Worm (Caenorhabditis elegans) whole organism, L1 larva: ENCODE results near the gene ZK1127.13.
A peak's percentile ranks its signal among the peaks of the same experiment; 100 is the strongest.

Source experiments
- C04F5.9 ChIP-seq: sonication (generic microtip); optimal IDR thresholded peaks from 2 replicates; lab custom pipeline; 2016; ENCODE audit warnings: missing genetic modification characterization, missing compliant biosample characterization
- C16A3.4 ChIP-seq: fragments of 150-350 bp; optimal IDR thresholded peaks from 2 replicates; lab custom pipeline; 2014; ENCODE audit warnings: missing biosample characterization, missing genetic modification characterization
- C34B4.2 ChIP-seq: sonication (generic microtip); optimal IDR thresholded peaks from 2 replicates; lab custom pipeline; 2017; ENCODE audit warnings: mild to moderate bottlenecking, missing genetic modification characterization, missing compliant biosample characterization
- F16B12.6 ChIP-seq: fragments of 150-350 bp; optimal IDR thresholded peaks from 2 replicates; lab custom pipeline; 2014; ENCODE audit warnings: missing biosample characterization, missing genetic modification characterization
- aha-1 ChIP-seq: fragments of 150-350 bp; optimal IDR thresholded peaks from 2 replicates; lab custom pipeline; 2014; ENCODE audit warnings: missing biosample characterization, missing genetic modification characterization
- alr-1 ChIP-seq: fragments of 200-800 bp; sonication (Bioruptor generic); optimal IDR thresholded peaks from 2 replicates; lab custom pipeline; 2018; ENCODE audit warnings: borderline replicate concordance, mild to moderate bottlenecking, missing genetic modification characterization, missing compliant biosample characterization
- blmp-1 ChIP-seq: fragments of 150-350 bp; optimal IDR thresholded peaks from 2 replicates; lab custom pipeline; 2014; ENCODE audit warnings: missing biosample characterization, missing genetic modification characterization
- ceh-8 ChIP-seq: fragments of 200-800 bp; sonication (Bioruptor generic); optimal IDR thresholded peaks from 2 replicates; lab custom pipeline; 2018; ENCODE audit warnings: mild to moderate bottlenecking, missing genetic modification characterization, moderate library complexity, missing compliant biosample characterization
- ceh-82 ChIP-seq, 3 experiments: fragments of 150-350 bp in 1 of 3; sonication (generic microtip) in 2 of 3; optimal IDR thresholded peaks; 2 replicates each; lab custom pipeline; 2014 to 2017; ENCODE audit warnings: missing biosample characterization in 3 of 3, missing genetic modification characterization in 3 of 3
- dpl-1 ChIP-seq, 3 experiments: fragments of 150-350 bp in 2 of 3; sonication (generic microtip) in 1 of 3; optimal IDR thresholded peaks; 2 replicates each; lab custom pipeline; 2014 to 2017; ENCODE audit warnings: missing biosample characterization in 3 of 3, missing genetic modification characterization in 3 of 3, missing genetic modification reagents in 3 of 3
- dsc-1 ChIP-seq: sonication (generic microtip); optimal IDR thresholded peaks from 2 replicates; lab custom pipeline; 2016; ENCODE audit warnings: mild to moderate bottlenecking, missing genetic modification characterization, missing compliant biosample characterization
- efl-1 ChIP-seq, 4 experiments: fragments of 150-350 bp; optimal IDR thresholded peaks in 3 of 4; peaks in 1 of 4; 1 replicate in 1 of 4; 2 replicates in 3 of 4; lab custom pipeline; 2014; ENCODE audit warnings: missing biosample characterization in 2 of 4, missing genetic modification characterization in 2 of 4, missing genetic modification reagents in 2 of 4
- efl-3 ChIP-seq: fragments of 200-800 bp; sonication (Bioruptor generic); optimal IDR thresholded peaks from 2 replicates; lab custom pipeline; 2018; ENCODE audit warnings: mild to moderate bottlenecking, missing genetic modification characterization, missing compliant biosample characterization
- elt-2 ChIP-seq: sonication (generic microtip); optimal IDR thresholded peaks from 2 replicates; lab custom pipeline; 2016; ENCODE audit warnings: missing genetic modification characterization, mild to moderate bottlenecking, inconsistent platforms, missing compliant biosample characterization, missing genetic modification reagents
- elt-3 ChIP-seq, 6 experiments: fragments of 150-350 bp in 1 of 6; sonication (generic microtip); optimal IDR thresholded peaks; 2 replicates each; lab custom pipeline; 2017 to 2018; ENCODE audit warnings: missing biosample characterization in 6 of 6, missing genetic modification characterization in 6 of 6, inconsistent platforms in 1 of 6
- ets-5 ChIP-seq: fragments of 200-800 bp; sonication (Bioruptor generic); IDR thresholded peaks from 2 replicates; pipeline ENCODE4 v1.3.6; 2022; ENCODE audit warnings: missing genetic modification characterization, missing compliant biosample characterization
- fkh-10 ChIP-seq: sonication (generic microtip); optimal IDR thresholded peaks from 2 replicates; lab custom pipeline; 2017; ENCODE audit warnings: missing biosample characterization, missing genetic modification reagents, missing genetic modification characterization
- fos-1 ChIP-seq: fragments of 150-350 bp; optimal IDR thresholded peaks from 2 replicates; lab custom pipeline; 2014; ENCODE audit warnings: missing biosample characterization, missing genetic modification characterization
- grh-1 ChIP-seq: fragments of 200-800 bp; sonication (Bioruptor generic); IDR thresholded peaks from 2 replicates; pipeline ENCODE4 v1.3.6; 2022; ENCODE audit warnings: missing genetic modification reagents, missing genetic modification characterization, missing compliant biosample characterization
- hlh-17 ChIP-seq: fragments of 200-800 bp; sonication (Bioruptor generic); optimal IDR thresholded peaks from 2 replicates; lab custom pipeline; 2018; ENCODE audit warnings: missing genetic modification characterization, mild to moderate bottlenecking, missing compliant biosample characterization, moderate library complexity, borderline replicate concordance
- isw-1 ChIP-seq: fragments of 200-800 bp; sonication (Bioruptor generic); IDR thresholded peaks from 2 replicates; pipeline ENCODE4 v1.3.6; 2022; ENCODE audit warnings: missing genetic modification characterization, missing compliant biosample characterization
- lin-13 ChIP-seq: fragments of 150-350 bp; optimal IDR thresholded peaks from 2 replicates; lab custom pipeline; 2014; ENCODE audit warnings: missing biosample characterization, missing genetic modification reagents, missing genetic modification characterization
- lin-14 ChIP-seq: fragments of 200-800 bp; sonication (Bioruptor generic); optimal IDR thresholded peaks from 2 replicates; lab custom pipeline; 2018; ENCODE audit warnings: mild to moderate bottlenecking, missing genetic modification characterization, moderate library complexity, missing compliant biosample characterization
- lin-35 ChIP-seq, 2 experiments: fragments of 150-350 bp; optimal IDR thresholded peaks; 2 replicates each; lab custom pipeline; 2014; ENCODE audit warnings: missing biosample characterization in 2 of 2, missing genetic modification characterization in 2 of 2, missing genetic modification reagents in 2 of 2
- lir-3 ChIP-seq: sonication (generic microtip); optimal IDR thresholded peaks from 2 replicates; lab custom pipeline; 2016; ENCODE audit warnings: mild to moderate bottlenecking, missing genetic modification characterization, moderate library complexity, missing compliant biosample characterization; ENCODE audit not compliant: poor library complexity
- lsy-2 ChIP-seq, 2 experiments: fragments of 150-350 bp; optimal IDR thresholded peaks; 2 replicates each; lab custom pipeline; 2014; ENCODE audit warnings: missing biosample characterization in 2 of 2, missing genetic modification characterization in 2 of 2
- mdl-1 ChIP-seq, 2 experiments: fragments of 150-350 bp; optimal IDR thresholded peaks; 2 replicates each; lab custom pipeline; 2014 to 2017; ENCODE audit warnings: missing biosample characterization in 2 of 2, missing genetic modification characterization in 2 of 2, inconsistent platforms in 1 of 2
- mep-1 ChIP-seq: fragments of 150-350 bp; optimal IDR thresholded peaks from 2 replicates; lab custom pipeline; 2014; ENCODE audit warnings: missing biosample characterization, missing genetic modification characterization
- nhr-12 ChIP-seq: sonication (generic microtip); optimal IDR thresholded peaks from 2 replicates; lab custom pipeline; 2017; ENCODE audit warnings: missing biosample characterization, missing genetic modification characterization
- nhr-19 ChIP-seq: fragments of 200-800 bp; sonication (Bioruptor generic); conservative IDR thresholded peaks from 2 replicates; pipeline ENCODE4 v1.3.6; 2022; ENCODE audit warnings: missing genetic modification characterization, missing compliant biosample characterization
- nhr-20 ChIP-seq: sonication (generic microtip); optimal IDR thresholded peaks from 2 replicates; lab custom pipeline; 2016; ENCODE audit warnings: mild to moderate bottlenecking, missing genetic modification characterization, missing compliant biosample characterization
- nhr-47 ChIP-seq: sonication (generic microtip); optimal IDR thresholded peaks from 2 replicates; lab custom pipeline; 2016; ENCODE audit warnings: mild to moderate bottlenecking, missing genetic modification characterization, moderate library complexity, missing compliant biosample characterization
- nhr-71 ChIP-seq: sonication (generic microtip); optimal IDR thresholded peaks from 2 replicates; lab custom pipeline; 2016; ENCODE audit warnings: mild to moderate bottlenecking, missing genetic modification characterization, moderate library complexity, missing compliant biosample characterization
- nhr-85 ChIP-seq: sonication (generic microtip); peaks from one replicate; lab custom pipeline; 2016; ENCODE audit warnings: missing genetic modification characterization, inconsistent platforms, missing compliant biosample characterization
- nhr-90 ChIP-seq: sonication (generic microtip); optimal IDR thresholded peaks from 2 replicates; lab custom pipeline; 2016; ENCODE audit warnings: mild to moderate bottlenecking, missing genetic modification characterization, missing compliant biosample characterization; ENCODE audit not compliant: poor library complexity
- pag-3 ChIP-seq: sonication (generic microtip); optimal IDR thresholded peaks from 2 replicates; lab custom pipeline; 2017; ENCODE audit warnings: missing genetic modification characterization, mild to moderate bottlenecking, missing compliant biosample characterization, antibody characterized with exemption, borderline replicate concordance; ENCODE audit not compliant: insufficient read depth
- pax-3 ChIP-seq: fragments of 200-800 bp; sonication (Bioruptor generic); optimal IDR thresholded peaks from 2 replicates; lab custom pipeline; 2018; ENCODE audit warnings: mild to moderate bottlenecking, missing genetic modification characterization, moderate library complexity, missing compliant biosample characterization
- rnt-1 ChIP-seq: sonication (generic microtip); optimal IDR thresholded peaks from 2 replicates; lab custom pipeline; 2016; ENCODE audit warnings: mild to moderate bottlenecking, missing genetic modification characterization, moderate library complexity, missing compliant biosample characterization
- skn-1 ChIP-seq: fragments of 150-350 bp; optimal IDR thresholded peaks from 2 replicates; lab custom pipeline; 2014; ENCODE audit warnings: missing biosample characterization, missing genetic modification characterization
- snpc-4 ChIP-seq: fragments of 150-350 bp; optimal IDR thresholded peaks from 2 replicates; lab custom pipeline; 2014; ENCODE audit warnings: missing biosample characterization, missing genetic modification characterization
- snu-23 ChIP-seq: sonication (generic microtip); optimal IDR thresholded peaks from 2 replicates; lab custom pipeline; 2016; ENCODE audit warnings: missing genetic modification characterization, missing compliant biosample characterization
- sox-4 ChIP-seq: sonication (generic microtip); optimal IDR thresholded peaks from 2 replicates; lab custom pipeline; 2016; ENCODE audit warnings: missing genetic modification characterization, missing compliant biosample characterization
- tbx-2 ChIP-seq: sonication (generic microtip); optimal IDR thresholded peaks from 2 replicates; lab custom pipeline; 2016; ENCODE audit warnings: missing genetic modification characterization, missing compliant biosample characterization
- tlp-1 ChIP-seq: fragments of 150-350 bp; optimal IDR thresholded peaks from 2 replicates; lab custom pipeline; 2014; ENCODE audit warnings: missing biosample characterization, missing genetic modification characterization
- unc-130 ChIP-seq: fragments of 150-350 bp; optimal IDR thresholded peaks from 2 replicates; lab custom pipeline; 2017; ENCODE audit warnings: missing biosample characterization, missing genetic modification characterization, inconsistent platforms
- unc-98 ChIP-seq: fragments of 200-800 bp; sonication (Bioruptor generic); IDR thresholded peaks from 2 replicates; pipeline ENCODE4 v1.3.6; 2022; ENCODE audit warnings: missing genetic modification characterization, missing compliant biosample characterization
- vab-15 ChIP-seq: sonication (generic microtip); optimal IDR thresholded peaks from 2 replicates; lab custom pipeline; 2017; ENCODE audit warnings: missing genotype, mild to moderate bottlenecking, missing genetic modification characterization, missing compliant biosample characterization
- xbp-1 ChIP-seq: sonication (generic microtip); optimal IDR thresholded peaks from 2 replicates; lab custom pipeline; 2016; ENCODE audit warnings: missing genetic modification characterization, missing compliant biosample characterization
- zag-1 ChIP-seq: fragments of 150-350 bp; optimal IDR thresholded peaks from 2 replicates; lab custom pipeline; 2014; ENCODE audit warnings: missing biosample characterization, missing genetic modification characterization
- zip-4 ChIP-seq: fragments of 200-800 bp; sonication (Bioruptor generic); optimal IDR thresholded peaks from 2 replicates; lab custom pipeline; 2018; ENCODE audit warnings: mild to moderate bottlenecking, missing genetic modification characterization, moderate library complexity, missing compliant biosample characterization
- ztf-4 ChIP-seq: fragments of 150-350 bp; optimal IDR thresholded peaks from 2 replicates; lab custom pipeline; 2014; ENCODE audit warnings: missing biosample characterization, missing genetic modification characterization

ZK1127.13 gene

ce11 chrII:7059274-7059757 is 6.2 kb downstream of the ZK1127.13 start:
- peak; percentile 14 for TF ChIP-seq fos-1 (tag; lab: Kevin White, UChicago)
- peak; percentile 39 for TF ChIP-seq mep-1 (tag; lab: Kevin White, UChicago)
- TF ChIP-seq nhr-71 = peak; percentile 91
- no peak for TF ChIP-seq zip-4
- peak; percentile 18 for TF ChIP-seq nhr-47 (tag; lab: Kevin White, UChicago)
- TF ChIP-seq pag-3 (tag; lab: Kevin White, UChicago) = peak; percentile 5
- TF ChIP-seq C34B4.2 (tag; lab: Kevin White, UChicago) = no peak
- TF ChIP-seq ceh-82 (tag; optimal IDR thresholded peaks at IDR 0.05; lab: Kevin White, UChicago) = no peak
- TF ChIP-seq alr-1 (tag; lab: Kevin White, UChicago) = no peak
- TF ChIP-seq rnt-1 (tag; lab: Kevin White, UChicago) = peak; percentile 64
- peak; percentile 83 for TF ChIP-seq elt-2
- TF ChIP-seq unc-130 = no peak
- TF ChIP-seq skn-1 (tag; lab: Kevin White, UChicago) = peak; percentile 57
- TF ChIP-seq sox-4 (tag; lab: Kevin White, UChicago) = no peak
- no peak for TF ChIP-seq tlp-1 (tag; lab: Kevin White, UChicago)
- peak; percentile 45 for TF ChIP-seq dsc-1 (tag; lab: Kevin White, UChicago)
- peak; percentile 6 to 54 for TF ChIP-seq lsy-2 (tag; optimal IDR thresholded peaks at IDR 0.05; lab: Kevin White, UChicago)
- no peak for TF ChIP-seq C04F5.9
- TF ChIP-seq ztf-4 (tag; lab: Kevin White, UChicago) = peak; percentile 30
- peak; percentile 37 for TF ChIP-seq lir-3
- peak in 3 of 6 experiments; percentile 53 to 79 (median 72) for TF ChIP-seq elt-3 (tag; optimal IDR thresholded peaks at IDR 0.05; lab: Kevin White, UChicago)
- TF ChIP-seq nhr-20 (tag; lab: Kevin White, UChicago) = peak; percentile 87
- TF ChIP-seq hlh-17 = no peak
- peak in 2 of 3 experiments; percentile 32 to 36 for TF ChIP-seq dpl-1 (GFP tag; optimal IDR thresholded peaks at IDR 0.05; lab: Kevin White, UChicago)
- TF ChIP-seq xbp-1 (tag; lab: Kevin White, UChicago) = no peak
- TF ChIP-seq nhr-90 = peak; percentile 61
- TF ChIP-seq ets-5 (GFP tag; lab: Robert Waterston, UW) = no peak
- peak; percentile 69 for TF ChIP-seq snu-23
- TF ChIP-seq grh-1 = peak; percentile 46
- no peak for TF ChIP-seq efl-3
- TF ChIP-seq snpc-4 (tag; lab: Kevin White, UChicago) = no peak
- no peak for TF ChIP-seq unc-98 (GFP tag; lab: Robert Waterston, UW)
- no peak for TF ChIP-seq zag-1 (tag; lab: Kevin White, UChicago)
- TF ChIP-seq nhr-19 (GFP tag; lab: Robert Waterston, UW) = peak; percentile 48; the same call in 1 of the 2 replicates
- no peak for TF ChIP-seq ceh-8 (GFP tag; lab: Kevin White, UChicago)
- TF ChIP-seq C16A3.4 (tag; lab: Kevin White, UChicago) = peak; percentile 18
- TF ChIP-seq vab-15 (tag; lab: Kevin White, UChicago) = no peak
- TF ChIP-seq lin-35 (GFP tag; optimal IDR thresholded peaks at IDR 0.05; lab: Kevin White, UChicago) = peak in 1 of 2 experiments; percentile 59
- no peak for TF ChIP-seq pax-3 (tag; lab: Kevin White, UChicago)
- peak in 1 of 2 experiments; percentile 75 for TF ChIP-seq mdl-1 (tag; optimal IDR thresholded peaks at IDR 0.05; lab: Kevin White, UChicago)
- TF ChIP-seq F16B12.6 (tag; lab: Kevin White, UChicago) = no peak
- peak; percentile 94 for TF ChIP-seq nhr-85 (tag; lab: Kevin White, UChicago)
- TF ChIP-seq tbx-2 (tag; lab: Kevin White, UChicago) = peak; percentile 70
- TF ChIP-seq lin-13 (GFP tag; lab: Kevin White, UChicago) = no peak
- peak; percentile 62 for TF ChIP-seq blmp-1 (tag; lab: Kevin White, UChicago)
- TF ChIP-seq nhr-12 (tag; lab: Kevin White, UChicago) = no peak
- TF ChIP-seq lin-14 (GFP tag; lab: Kevin White, UChicago) = peak; percentile 88
- TF ChIP-seq efl-1 (optimal IDR thresholded peaks at IDR 0.05; lab: Kevin White, UChicago) = peak in 1 of 2 experiments; percentile 28
- TF ChIP-seq efl-1 (GFP tag; optimal IDR thresholded peaks at IDR 0.05 in 1 of 2; lab: Kevin White, UChicago) = peak; percentile 7 to 87
- TF ChIP-seq fkh-10 = no peak
- TF ChIP-seq aha-1 (tag; lab: Kevin White, UChicago) = no peak
- no peak for TF ChIP-seq isw-1
